Fruit fly (Drosophila melanogaster): ENCODE measurements around the gene Lamtor5.

DNA sequence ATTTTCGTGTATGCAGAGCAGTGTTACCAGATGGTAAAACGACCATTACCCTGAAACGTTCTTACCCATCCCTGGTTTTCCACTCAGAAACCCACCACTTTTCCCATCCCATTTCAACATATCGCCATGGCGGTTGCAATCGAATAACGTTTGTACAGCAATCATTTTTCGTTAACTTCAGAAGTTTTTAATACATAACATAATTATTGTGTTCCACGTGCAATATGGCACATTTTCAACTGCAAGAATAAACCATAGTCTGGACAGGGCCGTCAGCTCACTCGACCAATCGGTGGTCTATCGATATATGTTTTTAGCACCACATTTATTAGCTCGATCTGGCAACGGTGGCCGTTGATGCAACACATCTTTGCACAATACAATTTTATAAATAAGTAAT, 31.2 kb upstream of the Lamtor5 start, which contains the start of the genes trr and mRpL16:
- TF ChIP-seq psq (optimal IDR thresholded peaks at IDR 0.05) (no peak), h (optimal IDR thresholded peaks at IDR 0.05) (no peak), ttk (optimal IDR thresholded peaks at IDR 0.05) (no peak)
